Fruit fly (Drosophila melanogaster) Kc167 (cell line): ENCODE data around the gene CG13306.

Experiments used
- Myc ChIP-seq: fragments of >200 bp; optimal IDR thresholded peaks from 2 replicates; lab custom pipeline; 2017; ENCODE audit warnings: missing external identifiers
- Sin3A ChIP-seq: fragments of >200 bp; optimal IDR thresholded peaks from 2 replicates; lab custom pipeline; 2018; ENCODE audit warnings: missing external identifiers
- h ChIP-seq: fragments of >200 bp; optimal IDR thresholded peaks from 3 replicates; lab custom pipeline; 2018; ENCODE audit warnings: missing external identifiers
- insv ChIP-seq: fragments of >200 bp; optimal IDR thresholded peaks from 3 replicates; lab custom pipeline; 2018; ENCODE audit warnings: missing external identifiers
- psq ChIP-seq: fragments of >200 bp; optimal IDR thresholded peaks from 2 replicates; lab custom pipeline; 2017; ENCODE audit warnings: missing external identifiers
- ttk ChIP-seq: sonication (Bioruptor generic); optimal IDR thresholded peaks from 2 replicates; lab custom pipeline; 2017; ENCODE audit warnings: missing external identifiers

Gene CG13306

DNA sequence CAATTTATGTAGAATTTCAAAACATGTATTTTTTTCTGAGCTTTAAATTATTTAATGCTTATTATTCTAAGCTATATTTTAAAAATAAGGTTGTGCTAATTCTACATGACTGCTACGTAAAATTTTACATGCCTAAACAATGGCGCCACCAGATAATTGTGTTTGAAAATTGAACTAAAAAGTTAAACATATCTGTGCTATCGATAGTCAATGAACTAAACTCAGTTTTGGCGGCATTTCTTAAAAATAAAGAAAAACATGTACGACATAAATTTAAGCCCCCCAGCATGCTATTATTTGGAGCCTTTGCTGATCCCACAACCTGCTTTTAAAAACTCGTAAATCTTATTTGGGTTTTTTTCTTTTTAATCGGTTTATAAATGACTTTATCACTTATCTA lies 30.9 kb downstream of the CG13306 start:
- TF ChIP-seq ttk (lab: Kevin White, UChicago) (no peak), insv (lab: Kevin White, UChicago) (no peak), Myc (lab: Kevin White, UChicago) (no peak), Sin3A (lab: Kevin White, UChicago) (no peak), psq (lab: Kevin White, UChicago) (no peak), h (no peak)

DNA sequence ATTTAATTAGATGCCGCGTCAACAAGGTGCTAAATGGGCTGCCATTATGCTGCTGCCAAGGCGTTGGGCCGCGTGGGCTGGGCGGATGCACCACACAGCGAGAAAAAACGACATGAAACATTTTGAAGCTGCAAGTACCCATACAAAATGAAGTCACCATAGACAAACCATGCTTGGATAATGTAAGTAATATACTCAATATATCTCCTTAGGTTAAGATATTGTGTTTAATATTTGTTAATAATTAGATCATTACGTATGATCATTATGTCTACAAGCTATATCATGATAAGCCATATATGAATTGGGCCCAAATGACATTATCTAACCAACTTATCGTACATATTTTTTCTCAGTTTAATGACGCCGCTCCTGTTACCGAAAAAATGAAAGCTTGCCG lies 33.5 kb downstream of the CG13306 start:
- TF ChIP-seq psq (lab: Kevin White, UChicago) (no peak), Sin3A (lab: Kevin White, UChicago) (no peak), Myc (lab: Kevin White, UChicago) (no peak), insv (lab: Kevin White, UChicago) (no peak), ttk (lab: Kevin White, UChicago) (no peak)

DNA sequence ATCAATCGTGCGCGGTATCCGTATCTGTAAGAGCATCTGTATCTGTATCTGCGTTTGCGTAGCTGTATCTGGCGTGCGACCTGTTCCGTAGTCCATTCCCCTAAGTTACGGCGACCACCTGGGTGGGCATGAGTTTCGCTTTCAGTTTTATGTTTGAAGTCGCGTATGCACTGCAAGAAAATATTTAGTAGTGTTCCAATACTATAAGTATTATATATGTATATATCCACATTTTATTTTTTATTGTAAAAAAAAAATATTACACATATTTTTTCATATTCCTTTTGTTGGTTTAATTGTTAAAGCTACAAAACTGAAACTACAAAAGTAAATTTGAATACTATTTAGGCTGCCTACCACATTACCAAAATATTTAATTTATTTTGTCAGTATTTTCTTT lies 36.6 kb downstream of the CG13306 start:
- TF ChIP-seq psq (lab: Kevin White, UChicago), result no peak
- TF ChIP-seq h, result no peak
- no peak for TF ChIP-seq Myc (lab: Kevin White, UChicago)
- TF ChIP-seq Sin3A (lab: Kevin White, UChicago), result no peak
- TF ChIP-seq insv (lab: Kevin White, UChicago), result no peak
- TF ChIP-seq ttk (lab: Kevin White, UChicago), result no peak

- TF ChIP-seq h (no peak), psq (lab: Kevin White, UChicago) (no peak), insv (lab: Kevin White, UChicago) (no peak), Myc (lab: Kevin White, UChicago) (no peak), Sin3A (lab: Kevin White, UChicago) (no peak), ttk (lab: Kevin White, UChicago) (no peak)
Measured at dm6 chr3L:8708856-8709255, 40.7 kb downstream of the CG13306 start.

DNA sequence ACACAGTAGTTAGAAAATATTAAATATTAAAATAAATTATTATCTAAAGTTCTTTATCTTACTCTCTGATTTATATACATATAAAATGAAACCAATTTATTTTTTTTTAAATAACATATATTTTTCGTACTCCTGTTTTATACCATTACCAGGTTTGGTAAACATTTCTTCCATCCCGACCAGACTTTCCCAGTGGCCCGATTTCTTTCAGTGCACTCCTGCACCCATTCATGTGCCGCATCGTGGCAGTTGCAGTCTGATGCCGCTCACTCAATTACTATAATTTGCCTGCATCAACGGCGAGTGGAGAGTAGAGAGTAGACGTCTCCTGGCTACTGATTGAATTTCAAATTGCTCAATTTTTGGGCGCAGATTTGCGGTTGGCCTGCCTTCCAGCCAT lies 41.7 kb downstream of the CG13306 start:
- no peak for TF ChIP-seq psq (lab: Kevin White, UChicago)
- no peak for TF ChIP-seq insv (lab: Kevin White, UChicago)
- TF ChIP-seq Myc (lab: Kevin White, UChicago), result no peak
- TF ChIP-seq Sin3A (lab: Kevin White, UChicago), result no peak
- no peak for TF ChIP-seq h
- no peak for TF ChIP-seq ttk (lab: Kevin White, UChicago)

- TF ChIP-seq insv (lab: Kevin White, UChicago), result no peak
- no peak for TF ChIP-seq h
- TF ChIP-seq Sin3A (lab: Kevin White, UChicago), result no peak
- no peak for TF ChIP-seq ttk (lab: Kevin White, UChicago)
- no peak for TF ChIP-seq Myc (lab: Kevin White, UChicago)
- TF ChIP-seq psq (lab: Kevin White, UChicago), result no peak
Measured at dm6 chr3L:8707075-8707474, 42.5 kb downstream of the CG13306 start.

dm6 chr3L:8704713-8705412 lies 44.7 kb downstream of the CG13306 start:
- TF ChIP-seq ttk (lab: Kevin White, UChicago), result no peak
- TF ChIP-seq Sin3A (lab: Kevin White, UChicago), result no peak
- TF ChIP-seq h, result no peak
- TF ChIP-seq Myc (lab: Kevin White, UChicago), result no peak
- TF ChIP-seq psq (lab: Kevin White, UChicago), result no peak
- no peak for TF ChIP-seq insv (lab: Kevin White, UChicago)

- TF ChIP-seq Sin3A (lab: Kevin White, UChicago) (no peak), ttk (lab: Kevin White, UChicago) (no peak), insv (lab: Kevin White, UChicago) (no peak), psq (lab: Kevin White, UChicago) (no peak), Myc (lab: Kevin White, UChicago) (no peak), h (no peak)
Measured at dm6 chr3L:8703707-8704236, 45.8 kb downstream of the CG13306 start.

- no peak for TF ChIP-seq ttk (lab: Kevin White, UChicago)
- TF ChIP-seq psq (lab: Kevin White, UChicago), result no peak
- no peak for TF ChIP-seq h
- TF ChIP-seq Sin3A (lab: Kevin White, UChicago), result no peak
- TF ChIP-seq insv (lab: Kevin White, UChicago), result no peak
- no peak for TF ChIP-seq Myc (lab: Kevin White, UChicago)
Measured at dm6 chr3L:8702448-8702847, 47.1 kb downstream of the CG13306 start.

DNA sequence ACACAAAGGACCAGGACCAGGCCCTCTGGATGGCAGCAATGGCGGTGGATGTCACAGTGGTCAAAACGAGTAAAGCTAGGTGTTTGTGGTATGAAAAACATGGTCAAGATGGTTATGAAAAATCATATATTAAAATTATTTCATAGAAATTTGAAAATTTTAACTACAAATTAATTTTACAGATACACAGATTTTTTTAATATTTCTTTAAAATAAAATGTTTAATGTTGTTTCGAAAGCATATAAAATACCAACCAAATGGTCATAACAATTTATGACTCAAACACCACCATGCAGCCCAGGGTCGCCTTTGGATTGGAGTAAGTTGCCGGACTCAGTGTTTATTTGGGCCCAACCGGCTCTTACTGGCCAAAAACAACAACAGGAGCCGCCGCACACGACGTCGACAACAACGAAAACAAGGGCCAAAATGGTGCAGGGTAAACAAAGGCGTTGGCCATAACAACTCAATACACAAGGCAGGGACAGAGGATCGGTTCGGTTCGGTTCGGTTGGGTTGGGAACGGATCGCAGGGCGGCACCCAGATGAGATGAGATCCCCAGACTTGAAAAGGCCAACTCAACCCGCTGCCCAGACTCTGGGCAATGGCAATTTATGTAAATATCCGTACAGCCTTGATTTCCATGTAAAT lies 47.7 kb downstream of the CG13306 start:
- no peak for TF ChIP-seq Myc (lab: Kevin White, UChicago)
- TF ChIP-seq ttk (lab: Kevin White, UChicago), result no peak
- no peak for TF ChIP-seq psq (lab: Kevin White, UChicago)
- TF ChIP-seq h, result no peak
- TF ChIP-seq insv (lab: Kevin White, UChicago), result no peak
- no peak for TF ChIP-seq Sin3A (lab: Kevin White, UChicago)

- TF ChIP-seq ttk (lab: Kevin White, UChicago) (no peak), Sin3A (lab: Kevin White, UChicago) (no peak), insv (lab: Kevin White, UChicago) (no peak), psq (lab: Kevin White, UChicago) (no peak)
Measured at dm6 chr3L:8700643-8701208, 48.8 kb downstream of the CG13306 start.
